Fruit fly (Drosophila melanogaster) whole organism, embryonic: ENCODE results near the gene PAN3.

Experiments
- Ada2b ChIP-seq: fragments of 200-800 bp; sonication (Bioruptor generic); IDR thresholded peaks from 2 replicates; pipeline ENCODE4 v1.3.6; 2022; ENCODE audit warnings: missing biosample characterization, missing genetic modification characterization
- B-H2 ChIP-seq: fragments of 200-800 bp; sonication (Bioruptor generic); optimal IDR thresholded peaks from 2 replicates; lab custom pipeline; 2018; ENCODE audit warnings: missing biosample characterization, mild to moderate bottlenecking, missing genetic modification characterization
- CG10321 ChIP-seq: fragments of 200-800 bp; sonication (Bioruptor generic); IDR thresholded peaks from 2 replicates; pipeline ENCODE4 v1.3.6; 2022; ENCODE audit warnings: missing biosample characterization, missing genetic modification characterization
- CG11093 ChIP-seq: fragments of 200-800 bp; sonication (Bioruptor generic); IDR thresholded peaks from 3 replicates; pipeline ENCODE4 v1.3.6; 2022; ENCODE audit warnings: missing biosample characterization, missing genetic modification characterization
- CG12219 ChIP-seq: fragments of 200-800 bp; sonication (Bioruptor generic); optimal IDR thresholded peaks from 3 replicates; lab custom pipeline; 2018; ENCODE audit warnings: missing biosample characterization, mild to moderate bottlenecking, missing genetic modification characterization
- CG12769 ChIP-seq: fragments of 200-800 bp; sonication (Bioruptor generic); optimal IDR thresholded peaks from 2 replicates; lab custom pipeline; 2019; ENCODE audit warnings: missing biosample characterization, mild to moderate bottlenecking, missing genetic modification characterization, moderate library complexity
- CG13287 ChIP-seq: fragments of 200-800 bp; sonication (Bioruptor generic); IDR thresholded peaks from 2 replicates; pipeline ENCODE4 v1.3.6; 2022; ENCODE audit warnings: missing biosample characterization, missing genetic modification characterization; ENCODE audit not compliant: partially characterized antibody
- CG13424 ChIP-seq: fragments of 200-800 bp; sonication (Bioruptor generic); optimal IDR thresholded peaks from 2 replicates; lab custom pipeline; 2019; ENCODE audit warnings: missing biosample characterization, mild to moderate bottlenecking, missing genetic modification characterization, moderate library complexity
- CG15269 ChIP-seq: fragments of 200-800 bp; sonication (Bioruptor generic); optimal IDR thresholded peaks from 2 replicates; lab custom pipeline; 2018; ENCODE audit warnings: missing biosample characterization, mild to moderate bottlenecking, missing genetic modification characterization, moderate library complexity
- CG16813 ChIP-seq: fragments of 200-800 bp; sonication (Bioruptor generic); IDR thresholded peaks from 3 replicates; pipeline ENCODE4 v1.3.6; 2022; ENCODE audit warnings: missing biosample characterization, missing genetic modification characterization; ENCODE audit not compliant: partially characterized antibody
- CG17359 ChIP-seq: fragments of 200-800 bp; sonication (Bioruptor generic); optimal IDR thresholded peaks from 3 replicates; lab custom pipeline; 2018; ENCODE audit warnings: missing biosample characterization, mild to moderate bottlenecking, missing genetic modification characterization, moderate library complexity
- CG18599 ChIP-seq: fragments of 200-800 bp; sonication (Bioruptor generic); optimal IDR thresholded peaks from 3 replicates; lab custom pipeline; 2017; ENCODE audit warnings: missing biosample characterization, missing genetic modification characterization, mild to moderate bottlenecking, moderate library complexity, missing genetic modification reagents
- CG2120 ChIP-seq: fragments of 200-800 bp; sonication (Bioruptor generic); optimal IDR thresholded peaks from 3 replicates; lab custom pipeline; 2016; ENCODE audit warnings: missing biosample characterization, missing genetic modification characterization
- CG32532 ChIP-seq: fragments of 200-800 bp; sonication (Bioruptor generic); IDR thresholded peaks from 2 replicates; pipeline ENCODE4 v1.3.6; 2022; ENCODE audit warnings: missing biosample characterization, missing genetic modification characterization
- CG42726 ChIP-seq: fragments of 200-800 bp; sonication (Bioruptor generic); IDR thresholded peaks from 2 replicates; pipeline ENCODE4 v1.3.6; 2022; ENCODE audit warnings: missing biosample characterization, missing genetic modification characterization; ENCODE audit not compliant: partially characterized antibody
- CG5245 ChIP-seq: fragments of 200-800 bp; sonication (Bioruptor generic); optimal IDR thresholded peaks from 3 replicates; lab custom pipeline; 2016; ENCODE audit warnings: missing biosample characterization, missing genetic modification characterization
- CG7963 ChIP-seq: fragments of 200-800 bp; sonication (Bioruptor generic); IDR thresholded peaks from 3 replicates; pipeline ENCODE4 v1.3.6; 2022; ENCODE audit warnings: missing biosample characterization, missing genetic modification characterization; ENCODE audit not compliant: partially characterized antibody
- Dp ChIP-seq: fragments of 200-800 bp; sonication (Bioruptor generic); optimal IDR thresholded peaks from 2 replicates; lab custom pipeline; 2018; ENCODE audit warnings: missing biosample characterization, mild to moderate bottlenecking, missing genetic modification characterization, moderate library complexity
- Fer2 ChIP-seq: fragments of 200-800 bp; sonication (Bioruptor generic); optimal IDR thresholded peaks from 2 replicates; lab custom pipeline; 2018; ENCODE audit warnings: missing biosample characterization, mild to moderate bottlenecking, missing genetic modification characterization, moderate library complexity
- H2.0 ChIP-seq: fragments of 200-800 bp; sonication (Bioruptor generic); IDR thresholded peaks from 2 replicates; pipeline ENCODE4 v1.3.6; 2022; ENCODE audit warnings: missing biosample characterization, missing genetic modification characterization
- HHEX ChIP-seq: fragments of 200-800 bp; sonication (Bioruptor generic); optimal IDR thresholded peaks from 3 replicates; lab custom pipeline; 2017; ENCODE audit warnings: missing biosample characterization, mild to moderate bottlenecking, missing genetic modification characterization, missing genetic modification reagents
- Hey ChIP-seq: fragments of 200-800 bp; sonication (Bioruptor generic); optimal IDR thresholded peaks from 3 replicates; lab custom pipeline; 2018; ENCODE audit warnings: missing biosample characterization, mild to moderate bottlenecking, missing genetic modification characterization
- Hmr ChIP-seq: fragments of 200-800 bp; sonication (Bioruptor generic); optimal IDR thresholded peaks from 3 replicates; lab custom pipeline; 2017; ENCODE audit warnings: mild to moderate bottlenecking, missing biosample characterization, missing genetic modification reagents, missing genetic modification characterization
- Hsf ChIP-seq: fragments of 200-800 bp; sonication (Bioruptor generic); optimal IDR thresholded peaks from 3 replicates; lab custom pipeline; 2016; ENCODE audit warnings: missing biosample characterization, missing genetic modification characterization
- NfI ChIP-seq: fragments of 200-800 bp; sonication (Bioruptor generic); optimal IDR thresholded peaks from 3 replicates; lab custom pipeline; 2018; ENCODE audit warnings: missing biosample characterization, mild to moderate bottlenecking, missing genetic modification characterization, moderate library complexity
- Optix ChIP-seq: fragments of 200-800 bp; sonication (Bioruptor generic); IDR thresholded peaks from 3 replicates; pipeline ENCODE4 v1.3.6; 2022; ENCODE audit warnings: missing biosample characterization, missing genetic modification characterization
- PHDP ChIP-seq: fragments of 200-800 bp; sonication (Bioruptor generic); optimal IDR thresholded peaks from 3 replicates; lab custom pipeline; 2018; ENCODE audit warnings: missing biosample characterization, mild to moderate bottlenecking, missing genetic modification characterization, moderate library complexity
- Stat92E ChIP-seq, 3 experiments: fragments of >200 bp in 2 of 3; fragments of 200-800 bp in 1 of 3; sonication (Bioruptor generic) in 1 of 3; optimal IDR thresholded peaks; 2 replicates each; lab custom pipeline; 2017 to 2019; ENCODE audit warnings: missing biosample characterization in 3 of 3, missing genetic modification characterization in 3 of 3, mild to moderate bottlenecking in 1 of 3, moderate library complexity in 1 of 3
- ato ChIP-seq: fragments of 200-800 bp; sonication (Bioruptor generic); IDR thresholded peaks from 2 replicates; pipeline ENCODE4 v1.3.6; 2022; ENCODE audit warnings: missing biosample characterization, missing genetic modification characterization; ENCODE audit not compliant: partially characterized antibody
- bsh ChIP-seq, 2 experiments: fragments of 200-800 bp; sonication (Bioruptor generic); optimal IDR thresholded peaks; 2 replicates each; lab custom pipeline; 2017 to 2018; ENCODE audit warnings: mild to moderate bottlenecking in 2 of 2, missing biosample characterization in 2 of 2, missing genetic modification characterization in 2 of 2, moderate library complexity in 1 of 2
- corto ChIP-seq: fragments of 200-800 bp; sonication (Bioruptor generic); optimal IDR thresholded peaks from 2 replicates; lab custom pipeline; 2016; ENCODE audit warnings: missing biosample characterization, mild to moderate bottlenecking, missing genetic modification characterization, moderate library complexity
- crc ChIP-seq: fragments of 200-800 bp; sonication (Bioruptor generic); optimal IDR thresholded peaks from 2 replicates; lab custom pipeline; 2016; ENCODE audit warnings: missing biosample characterization, missing genetic modification characterization
- cwo ChIP-seq: fragments of 200-800 bp; sonication (Bioruptor generic); optimal IDR thresholded peaks from 3 replicates; lab custom pipeline; 2017; ENCODE audit warnings: missing biosample characterization, missing genetic modification characterization, mild to moderate bottlenecking, moderate library complexity, missing genetic modification reagents
- dysf ChIP-seq: fragments of 200-800 bp; sonication (Bioruptor generic); IDR thresholded peaks from 3 replicates; pipeline ENCODE4 v1.3.6; 2022; ENCODE audit warnings: missing biosample characterization, missing genetic modification characterization
- fd96Cb ChIP-seq: fragments of 200-800 bp; sonication (Bioruptor generic); optimal IDR thresholded peaks from 2 replicates; lab custom pipeline; 2018; ENCODE audit warnings: missing biosample characterization, mild to moderate bottlenecking, missing genetic modification characterization, moderate library complexity
- her ChIP-seq: fragments of 200-800 bp; sonication (Bioruptor generic); optimal IDR thresholded peaks from 2 replicates; lab custom pipeline; 2016; ENCODE audit warnings: missing biosample characterization, missing genetic modification characterization
- kah ChIP-seq: fragments of 200-800 bp; sonication (Bioruptor generic); optimal IDR thresholded peaks from 2 replicates; lab custom pipeline; 2018; ENCODE audit warnings: missing biosample characterization, mild to moderate bottlenecking, missing genetic modification characterization
- ken ChIP-seq: fragments of 200-800 bp; sonication (Bioruptor generic); IDR thresholded peaks from 3 replicates; pipeline ENCODE4 v1.3.6; 2022; ENCODE audit warnings: missing biosample characterization, missing genetic modification characterization
- phol ChIP-seq: fragments of 200-800 bp; sonication (Bioruptor generic); optimal IDR thresholded peaks from 3 replicates; lab custom pipeline; 2018; ENCODE audit warnings: missing biosample characterization, mild to moderate bottlenecking, missing genetic modification characterization, moderate library complexity
- repo ChIP-seq: fragments of 200-800 bp; sonication (Bioruptor generic); optimal IDR thresholded peaks from 2 replicates; lab custom pipeline; 2016; ENCODE audit warnings: missing biosample characterization, missing genetic modification characterization
- scrt ChIP-seq: fragments of 200-800 bp; sonication (Bioruptor generic); optimal IDR thresholded peaks from 2 replicates; lab custom pipeline; 2018; ENCODE audit warnings: missing biosample characterization, mild to moderate bottlenecking, missing genetic modification characterization, moderate library complexity
- slbo ChIP-seq: fragments of 200-800 bp; sonication (Bioruptor generic); IDR thresholded peaks from 2 replicates; pipeline ENCODE4 v1.3.6; 2022; ENCODE audit warnings: missing biosample characterization, missing genetic modification characterization
- sqz ChIP-seq: fragments of 200-800 bp; sonication (Bioruptor generic); optimal IDR thresholded peaks from 3 replicates; lab custom pipeline; 2018; ENCODE audit warnings: missing biosample characterization, mild to moderate bottlenecking, missing genetic modification characterization
- sug ChIP-seq: fragments of 200-800 bp; optimal IDR thresholded peaks from 2 replicates; lab custom pipeline; 2019; ENCODE audit warnings: missing biosample characterization, mild to moderate bottlenecking, missing genetic modification characterization, moderate library complexity
- unc-4 ChIP-seq: fragments of 200-800 bp; sonication (Bioruptor generic); IDR thresholded peaks from 2 replicates; pipeline ENCODE4 v1.3.6; 2022; ENCODE audit warnings: missing biosample characterization, missing genetic modification characterization; ENCODE audit not compliant: partially characterized antibody
- unpg ChIP-seq: fragments of 200-800 bp; sonication (Bioruptor generic); optimal IDR thresholded peaks from 3 replicates; lab custom pipeline; 2018; ENCODE audit warnings: missing biosample characterization, mild to moderate bottlenecking, missing genetic modification characterization, moderate library complexity
- vnd ChIP-seq: fragments of 200-800 bp; sonication (Bioruptor generic); IDR thresholded peaks from 3 replicates; pipeline ENCODE4 v1.3.6; 2022; ENCODE audit warnings: missing biosample characterization, missing genetic modification characterization; ENCODE audit not compliant: partially characterized antibody

Gene PAN3

dm6 chr3L:3096073-3096725, 25.3 kb downstream of the PAN3 start (continued):
- TF ChIP-seq PHDP (tag; lab: Kevin White, UChicago) (peak; percentile 20), kah (GFP tag; lab: Kevin White, UChicago) (no peak), Hsf (GFP tag; lab: Kevin White, UChicago) (no peak), corto (GFP tag; lab: Kevin White, UChicago) (peak; percentile 15), Ada2b (GFP tag; lab: Robert Waterston, UW) (peak; percentile 3; the same call in 1 of the 2 replicates), phol (tag; lab: Kevin White, UChicago) (no peak), H2.0 (GFP tag; lab: Robert Waterston, UW) (peak; percentile 20; the same call in 1 of the 2 replicates), Stat92E (GFP tag; optimal IDR thresholded peaks at IDR 0.05; lab: Kevin White, UChicago) (peak in 1 of 3 experiments; percentile 12), CG7963 (GFP tag; lab: Robert Waterston, UW) (peak; percentile 93), CG12219 (GFP tag; lab: Kevin White, UChicago) (no peak), Fer2 (tag; lab: Kevin White, UChicago) (peak; percentile 34), unpg (no peak), CG12769 (tag; lab: Kevin White, UChicago) (peak; percentile 3), repo (no peak), vnd (peak; percentile 76), CG16813 (peak; percentile 89), Hmr (no peak), sqz (no peak), Optix (no peak), CG32532 (GFP tag; lab: Robert Waterston, UW) (peak; percentile 43; the same call in 1 of the 2 replicates), crc (GFP tag; lab: Kevin White, UChicago) (no peak), bsh (GFP tag; optimal IDR thresholded peaks at IDR 0.05; lab: Kevin White, UChicago) (peak in 1 of 2 experiments; percentile 8), CG5245 (GFP tag; lab: Kevin White, UChicago) (no peak), scrt (GFP tag; lab: Kevin White, UChicago) (peak; percentile 16), CG11093 (GFP tag; lab: Robert Waterston, UW) (no peak), sug (tag; lab: Kevin White, UChicago) (peak; percentile 10), her (no peak), CG13424 (peak; percentile 36), NfI (GFP tag; lab: Kevin White, UChicago) (peak; percentile 5), CG18599 (peak; percentile 49), CG2120 (peak; percentile 53), CG13287 (peak; percentile 47; the same call in 1 of the 2 replicates), ato (GFP tag; lab: Robert Waterston, UW) (peak; percentile 93), CG42726 (peak; percentile 88), unc-4 (GFP tag; lab: Robert Waterston, UW) (peak; percentile 52), CG17359 (peak; percentile 2), dysf (peak; percentile 35; the same call in 1 of the 3 replicates), CG10321 (GFP tag; lab: Robert Waterston, UW) (no peak), Hey (tag; lab: Kevin White, UChicago) (no peak), cwo (GFP tag; lab: Kevin White, UChicago) (peak; percentile 43), B-H2 (GFP tag; lab: Kevin White, UChicago) (no peak), HHEX (GFP tag; lab: Kevin White, UChicago) (peak; percentile 19), slbo (0 out of 2 replicates have a peak, but pooled peaks have one; percentile 3), Dp (no peak), CG15269 (peak; percentile 29), ken (0 out of 3 replicates have a peak, but pooled peaks have one; percentile 37), fd96Cb (tag; lab: Kevin White, UChicago) (no peak)
